Worm (Caenorhabditis elegans) whole organism, late embryonic: ENCODE measurements around the gene alh-7.

ENCODE experiments used
- C08G9.2 ChIP-seq: sonication (generic microtip); optimal IDR thresholded peaks from 2 replicates; lab custom pipeline; 2016; ENCODE audit warnings: mild to moderate bottlenecking, missing genetic modification characterization, moderate library complexity, missing compliant biosample characterization
- F13H6.1 ChIP-seq: sonication (generic microtip); optimal IDR thresholded peaks from 2 replicates; lab custom pipeline; 2016; ENCODE audit warnings: missing genetic modification characterization, missing compliant biosample characterization
- K02D7.2 ChIP-seq: sonication (generic microtip); optimal IDR thresholded peaks from 2 replicates; lab custom pipeline; 2017; ENCODE audit warnings: mild to moderate bottlenecking, missing genetic modification characterization, missing compliant biosample characterization
- K09A11.1 ChIP-seq: sonication (generic microtip); optimal IDR thresholded peaks from 2 replicates; lab custom pipeline; 2017; ENCODE audit warnings: antibody characterized with exemption, mild to moderate bottlenecking, missing genetic modification characterization, missing compliant biosample characterization; ENCODE audit not compliant: insufficient read depth
- Y22D7AL.16 ChIP-seq: sonication (generic microtip); optimal IDR thresholded peaks from 2 replicates; lab custom pipeline; 2016; ENCODE audit warnings: missing genetic modification characterization, missing compliant biosample characterization
- ahr-1 ChIP-seq: sonication (generic microtip); optimal IDR thresholded peaks from 2 replicates; lab custom pipeline; 2016; ENCODE audit warnings: missing genetic modification characterization, missing compliant biosample characterization
- ceh-18 ChIP-seq: sonication (generic microtip); optimal IDR thresholded peaks from 2 replicates; lab custom pipeline; 2016; ENCODE audit warnings: missing genetic modification characterization, missing compliant biosample characterization
- ceh-19 ChIP-seq: fragments of 200-800 bp; sonication (Bioruptor generic); optimal IDR thresholded peaks from 2 replicates; lab custom pipeline; 2018; ENCODE audit warnings: mild to moderate bottlenecking, missing genetic modification characterization, missing compliant biosample characterization
- ceh-22 ChIP-seq: sonication (generic microtip); optimal IDR thresholded peaks from 2 replicates; lab custom pipeline; 2017; ENCODE audit warnings: missing biosample characterization, missing genetic modification characterization
- ceh-48 ChIP-seq: sonication (generic microtip); optimal IDR thresholded peaks from 2 replicates; lab custom pipeline; 2016; ENCODE audit warnings: missing genetic modification characterization, inconsistent platforms, missing compliant biosample characterization
- ceh-6 ChIP-seq: fragments of 200-800 bp; sonication (Bioruptor generic); optimal IDR thresholded peaks from 2 replicates; lab custom pipeline; 2018; ENCODE audit warnings: mild to moderate bottlenecking, missing genetic modification characterization, missing compliant biosample characterization
- che-1 ChIP-seq: sonication (generic microtip); optimal IDR thresholded peaks from 2 replicates; lab custom pipeline; 2016; ENCODE audit warnings: mild to moderate bottlenecking, missing genetic modification characterization, missing compliant biosample characterization
- elt-2 ChIP-seq: sonication (generic microtip); optimal IDR thresholded peaks from 2 replicates; lab custom pipeline; 2016; ENCODE audit warnings: missing genetic modification reagents, missing genetic modification characterization, missing compliant biosample characterization
- elt-4 ChIP-seq: sonication (generic microtip); optimal IDR thresholded peaks from 2 replicates; lab custom pipeline; 2016; ENCODE audit warnings: missing genetic modification characterization, missing compliant biosample characterization
- fax-1 ChIP-seq: sonication (generic microtip); optimal IDR thresholded peaks from 2 replicates; lab custom pipeline; 2016; ENCODE audit warnings: missing genotype, missing genetic modification characterization, missing compliant biosample characterization
- fkh-10 ChIP-seq: fragments of 150-350 bp; optimal IDR thresholded peaks from 2 replicates; lab custom pipeline; 2014; ENCODE audit warnings: missing biosample characterization, missing genetic modification reagents, missing genetic modification characterization
- hlh-13 ChIP-seq: fragments of 200-800 bp; sonication (Bioruptor generic); optimal IDR thresholded peaks from 2 replicates; lab custom pipeline; 2018; ENCODE audit warnings: mild to moderate bottlenecking, missing genetic modification characterization, missing compliant biosample characterization
- hlh-30 ChIP-seq: sonication (generic microtip); optimal IDR thresholded peaks from 2 replicates; lab custom pipeline; 2017; ENCODE audit warnings: antibody characterized with exemption, missing genetic modification characterization, missing compliant biosample characterization; ENCODE audit not compliant: insufficient read depth
- hlh-6 ChIP-seq: sonication (generic microtip); optimal IDR thresholded peaks from 2 replicates; lab custom pipeline; 2016; ENCODE audit warnings: missing genotype, missing genetic modification characterization, missing compliant biosample characterization
- lim-6 ChIP-seq: sonication (generic microtip); optimal IDR thresholded peaks from 2 replicates; lab custom pipeline; 2016; ENCODE audit warnings: missing genetic modification characterization, missing compliant biosample characterization
- lin-11 ChIP-seq: fragments of 200-800 bp; sonication (Bioruptor generic); optimal IDR thresholded peaks from 2 replicates; lab custom pipeline; 2018; ENCODE audit warnings: mild to moderate bottlenecking, missing genetic modification characterization, missing compliant biosample characterization
- nfya-1 ChIP-seq: sonication (generic microtip); optimal IDR thresholded peaks from 2 replicates; lab custom pipeline; 2017; ENCODE audit warnings: missing genetic modification characterization, mild to moderate bottlenecking, missing compliant biosample characterization, antibody characterized with exemption, moderate library complexity
- npax-4 ChIP-seq: sonication (generic microtip); optimal IDR thresholded peaks from 2 replicates; lab custom pipeline; 2016; ENCODE audit warnings: missing genetic modification characterization, missing compliant biosample characterization
- pha-2 ChIP-seq: sonication (generic microtip); optimal IDR thresholded peaks from 2 replicates; lab custom pipeline; 2017; ENCODE audit warnings: mild to moderate bottlenecking, missing genetic modification characterization, missing compliant biosample characterization
- pha-4 ChIP-seq: fragments of 150-350 bp; optimal IDR thresholded peaks from 2 replicates; lab custom pipeline; 2018; ENCODE audit warnings: missing biosample characterization, missing genetic modification reagents, missing genetic modification characterization
- pqm-1 ChIP-seq: sonication (generic microtip); optimal IDR thresholded peaks from 2 replicates; lab custom pipeline; 2016; ENCODE audit warnings: missing genetic modification characterization, missing compliant biosample characterization
- pros-1 ChIP-seq: fragments of 150-350 bp; optimal IDR thresholded peaks from 2 replicates; lab custom pipeline; 2014; ENCODE audit warnings: missing biosample characterization, missing genetic modification reagents, missing genetic modification characterization
- ref-2 ChIP-seq: sonication (generic microtip); optimal IDR thresholded peaks from 2 replicates; lab custom pipeline; 2016; ENCODE audit warnings: missing genetic modification characterization, missing compliant biosample characterization
- sdc-2 ChIP-seq: sonication (generic microtip); optimal IDR thresholded peaks from 2 replicates; lab custom pipeline; 2016; ENCODE audit warnings: missing genotype, missing genetic modification characterization, missing compliant biosample characterization
- sox-2 ChIP-seq: fragments of 200-800 bp; sonication (Bioruptor generic); IDR thresholded peaks from 2 replicates; pipeline ENCODE4 v1.3.6; 2022; ENCODE audit warnings: missing genetic modification reagents, missing genetic modification characterization, missing compliant biosample characterization
- sox-4 ChIP-seq: sonication (generic microtip); optimal IDR thresholded peaks from 2 replicates; lab custom pipeline; 2017; ENCODE audit warnings: mild to moderate bottlenecking, missing genetic modification characterization, inconsistent platforms, missing compliant biosample characterization
- tbx-7 ChIP-seq: sonication (generic microtip); optimal IDR thresholded peaks from 2 replicates; lab custom pipeline; 2016; ENCODE audit warnings: missing genotype, missing genetic modification characterization, missing compliant biosample characterization
- ttx-3 ChIP-seq: sonication (generic microtip); optimal IDR thresholded peaks from 2 replicates; lab custom pipeline; 2016; ENCODE audit warnings: missing genetic modification reagents, missing genetic modification characterization, missing compliant biosample characterization
- unc-42 ChIP-seq: sonication (generic microtip); optimal IDR thresholded peaks from 2 replicates; lab custom pipeline; 2016; ENCODE audit warnings: missing genotype, missing genetic modification characterization, missing compliant biosample characterization
- unc-55 ChIP-seq: sonication (generic microtip); optimal IDR thresholded peaks from 2 replicates; lab custom pipeline; 2017; ENCODE audit warnings: missing biosample characterization, missing genetic modification reagents, missing genetic modification characterization
- zip-5 ChIP-seq: sonication (generic microtip); optimal IDR thresholded peaks from 2 replicates; lab custom pipeline; 2016; ENCODE audit warnings: missing genetic modification characterization, missing compliant biosample characterization
- ztf-16 ChIP-seq: sonication (generic microtip); optimal IDR thresholded peaks from 2 replicates; lab custom pipeline; 2017; ENCODE audit warnings: missing genetic modification characterization, missing compliant biosample characterization

alh-7 gene

ce11 chrII:13515813-13516212, 24.2 kb upstream of the alh-7 start:
- TF ChIP-seq lim-6 (tag; lab: Kevin White, UChicago) (no peak), tbx-7 (no peak), fkh-10 (GFP tag; lab: Kevin White, UChicago) (no peak), unc-55 (GFP tag; lab: Kevin White, UChicago) (no peak), ztf-16 (tag; lab: Kevin White, UChicago) (no peak)

ce11 chrII:13508607-13509006, 17.0 kb upstream of the alh-7 start:
- no peak for TF ChIP-seq C08G9.2 (tag; lab: Kevin White, UChicago)
- TF ChIP-seq che-1 (tag; lab: Kevin White, UChicago), result no peak
- no peak for TF ChIP-seq sdc-2
- no peak for TF ChIP-seq elt-2 (tag; lab: Kevin White, UChicago)
- no peak for TF ChIP-seq ceh-19 (GFP tag; lab: Kevin White, UChicago)
- no peak for TF ChIP-seq hlh-6 (tag; lab: Kevin White, UChicago)
- no peak for TF ChIP-seq ceh-6 (GFP tag; lab: Kevin White, UChicago)
- TF ChIP-seq ref-2 (tag; lab: Kevin White, UChicago), result no peak
- no peak for TF ChIP-seq unc-55 (GFP tag; lab: Kevin White, UChicago)
- TF ChIP-seq fkh-10 (GFP tag; lab: Kevin White, UChicago), result no peak
- TF ChIP-seq lin-11 (tag; lab: Kevin White, UChicago), result no peak
- TF ChIP-seq elt-4, result no peak
- no peak for TF ChIP-seq sox-2 (GFP tag; lab: Robert Waterston, UW)
- TF ChIP-seq ceh-22 (tag; lab: Kevin White, UChicago), result no peak
- TF ChIP-seq npax-4, result no peak
- TF ChIP-seq hlh-30 (tag; lab: Kevin White, UChicago), result no peak

- no peak for TF ChIP-seq K02D7.2 (tag; lab: Kevin White, UChicago)
- no peak for TF ChIP-seq C08G9.2 (tag; lab: Kevin White, UChicago)
- no peak for TF ChIP-seq F13H6.1
- TF ChIP-seq fax-1, result no peak
- no peak for TF ChIP-seq tbx-7
- no peak for TF ChIP-seq ceh-18
- no peak for TF ChIP-seq ztf-16 (tag; lab: Kevin White, UChicago)
Observed at ce11 chrII:13507535-13507934, 15.9 kb upstream of the alh-7 start, which contains the start of gene nep-17. nep-17 (plus strand) TSS chrII:13507819.

ce11 chrII:13505977-13506568, 14.5 kb upstream of the alh-7 start:
- TF ChIP-seq nfya-1 (tag; lab: Kevin White, UChicago), result peak; percentile 59
- TF ChIP-seq sox-4, result no peak
- TF ChIP-seq, all 69 proteins: peak for 1

- no peak for TF ChIP-seq ztf-16 (tag; lab: Kevin White, UChicago)
- no peak for TF ChIP-seq ceh-22 (tag; lab: Kevin White, UChicago)
- TF ChIP-seq zip-5 (tag; lab: Kevin White, UChicago), result no peak
- no peak for TF ChIP-seq pha-4 (tag; lab: Kevin White, UChicago)
- no peak for TF ChIP-seq pha-2 (tag; lab: Kevin White, UChicago)
- TF ChIP-seq hlh-6 (tag; lab: Kevin White, UChicago), result no peak
- TF ChIP-seq Y22D7AL.16, result no peak
- TF ChIP-seq unc-42 (tag; lab: Kevin White, UChicago), result no peak
- no peak for TF ChIP-seq ceh-48 (tag; lab: Kevin White, UChicago)
- TF ChIP-seq hlh-13 (GFP tag; lab: Kevin White, UChicago), result no peak
- TF ChIP-seq pqm-1 (tag; lab: Kevin White, UChicago), result no peak
- no peak for TF ChIP-seq C08G9.2 (tag; lab: Kevin White, UChicago)
- TF ChIP-seq elt-2 (tag; lab: Kevin White, UChicago), result no peak
- TF ChIP-seq K09A11.1 (tag; lab: Kevin White, UChicago), result no peak
- TF ChIP-seq ttx-3 (tag; lab: Kevin White, UChicago), result no peak
- TF ChIP-seq pros-1 (tag; lab: Kevin White, UChicago), result no peak
- no peak for TF ChIP-seq elt-4
- TF ChIP-seq ahr-1 (tag; lab: Kevin White, UChicago), result no peak
- TF ChIP-seq, all 69 proteins: peak for 0
Observed at ce11 chrII:13505386-13505785, 13.8 kb upstream of the alh-7 start.
